Fruit fly (Drosophila melanogaster) whole organism, prepupa: ENCODE results near the gene CG6321.

ENCODE experiments used
- CG11294 ChIP-seq: fragments of 200-800 bp; sonication (Bioruptor generic); IDR thresholded peaks from 2 replicates; pipeline ENCODE4 v1.3.6; 2022; ENCODE audit warnings: missing biosample characterization, missing genetic modification characterization
- CG11902 ChIP-seq: fragments of 200-800 bp; sonication (Bioruptor generic); optimal IDR thresholded peaks from 3 replicates; lab custom pipeline; 2016; ENCODE audit warnings: missing biosample characterization, missing genetic modification characterization
- CG15336 ChIP-seq: fragments of 200-800 bp; sonication (Bioruptor generic); IDR thresholded peaks from 2 replicates; pipeline ENCODE4 v1.3.6; 2022; ENCODE audit warnings: missing biosample characterization, missing genetic modification characterization
- CG31627 ChIP-seq: fragments of 200-800 bp; sonication (Bioruptor generic); optimal IDR thresholded peaks from 3 replicates; lab custom pipeline; 2016; ENCODE audit warnings: missing biosample characterization, missing genetic modification characterization
- CG34406 ChIP-seq: fragments of 200-800 bp; sonication (Bioruptor generic); optimal IDR thresholded peaks from 3 replicates; lab custom pipeline; 2016; ENCODE audit warnings: missing biosample characterization, missing genetic modification characterization
- CG4318 ChIP-seq: fragments of 200-800 bp; sonication (Bioruptor generic); optimal IDR thresholded peaks from 3 replicates; lab custom pipeline; 2017; ENCODE audit warnings: missing biosample characterization, mild to moderate bottlenecking, missing genetic modification characterization
- CG6163 ChIP-seq: fragments of 200-800 bp; sonication (Bioruptor generic); IDR thresholded peaks from 3 replicates; pipeline ENCODE4 v1.3.6; 2022; ENCODE audit warnings: missing biosample characterization, missing genetic modification characterization
- CG6276 ChIP-seq: fragments of 200-800 bp; sonication (Bioruptor generic); optimal IDR thresholded peaks from 2 replicates; lab custom pipeline; 2017; ENCODE audit warnings: missing biosample characterization, mild to moderate bottlenecking, missing genetic modification characterization
- CG6792 ChIP-seq: fragments of 200-800 bp; sonication (Bioruptor generic); optimal IDR thresholded peaks from 3 replicates; lab custom pipeline; 2016; ENCODE audit warnings: missing biosample characterization, missing genetic modification characterization
- CG6854 ChIP-seq: fragments of 200-800 bp; sonication (Bioruptor generic); optimal IDR thresholded peaks from 2 replicates; lab custom pipeline; 2017; ENCODE audit warnings: missing biosample characterization, mild to moderate bottlenecking, missing genetic modification characterization
- CG7368 ChIP-seq: fragments of 200-800 bp; sonication (Bioruptor generic); optimal IDR thresholded peaks from 3 replicates; lab custom pipeline; 2016; ENCODE audit warnings: missing biosample characterization, missing genetic modification characterization
- CG8119 ChIP-seq: fragments of 200-800 bp; sonication (Bioruptor generic); IDR thresholded peaks from 3 replicates; pipeline ENCODE4 v1.3.6; 2022; ENCODE audit warnings: missing biosample characterization, missing genetic modification characterization
- CG8319 ChIP-seq: fragments of 200-800 bp; sonication (Bioruptor generic); optimal IDR thresholded peaks from 3 replicates; lab custom pipeline; 2016; ENCODE audit warnings: missing biosample characterization, missing genetic modification characterization
- CG8632 ChIP-seq: fragments of 200-800 bp; sonication (Bioruptor generic); optimal IDR thresholded peaks from 3 replicates; lab custom pipeline; 2016; ENCODE audit warnings: missing biosample characterization, missing genetic modification characterization
- Eip75B ChIP-seq: fragments of 200-800 bp; sonication (Bioruptor generic); optimal IDR thresholded peaks from 3 replicates; lab custom pipeline; 2016; ENCODE audit warnings: missing biosample characterization, missing genetic modification characterization
- Eip78C ChIP-seq: fragments of 200-800 bp; sonication (Bioruptor generic); peaks from one replicate; lab custom pipeline; 2016; ENCODE audit warnings: missing biosample characterization, missing genetic modification characterization
- Eip93F ChIP-seq: fragments of 200-800 bp; sonication (Bioruptor generic); optimal IDR thresholded peaks from 2 replicates; lab custom pipeline; 2016; ENCODE audit warnings: missing biosample characterization, mild to moderate bottlenecking, missing genetic modification characterization
- Ets21C ChIP-seq: fragments of 200-800 bp; sonication (Bioruptor generic); optimal IDR thresholded peaks from 3 replicates; lab custom pipeline; 2016; ENCODE audit warnings: missing biosample characterization, missing genetic modification characterization
- Hr39 ChIP-seq: fragments of 200-800 bp; sonication (Bioruptor generic); optimal IDR thresholded peaks from 2 replicates; lab custom pipeline; 2016; ENCODE audit warnings: missing biosample characterization, missing genetic modification characterization
- Hr4 ChIP-seq: fragments of 200-800 bp; sonication (Bioruptor generic); optimal IDR thresholded peaks from 3 replicates; lab custom pipeline; 2016; ENCODE audit warnings: missing biosample characterization, missing genetic modification characterization
- Smox ChIP-seq: fragments of 200-800 bp; sonication (Bioruptor generic); optimal IDR thresholded peaks from 3 replicates; lab custom pipeline; 2016; ENCODE audit warnings: missing biosample characterization, missing genetic modification characterization
- Sox14 ChIP-seq: fragments of 200-800 bp; sonication (Bioruptor generic); optimal IDR thresholded peaks from 3 replicates; lab custom pipeline; 2016; ENCODE audit warnings: missing biosample characterization, missing genetic modification characterization
- achi ChIP-seq: fragments of 200-800 bp; sonication (Bioruptor generic); optimal IDR thresholded peaks from 3 replicates; lab custom pipeline; 2016; ENCODE audit warnings: missing biosample characterization, missing genetic modification characterization
- dac ChIP-seq: fragments of 200-800 bp; sonication (Bioruptor generic); optimal IDR thresholded peaks from 2 replicates; lab custom pipeline; 2017; ENCODE audit warnings: missing biosample characterization, mild to moderate bottlenecking, missing genetic modification characterization
- eg ChIP-seq: fragments of 200-800 bp; sonication (Bioruptor generic); IDR thresholded peaks from 3 replicates; pipeline ENCODE4 v1.3.6; 2022; ENCODE audit warnings: missing biosample characterization, missing genetic modification characterization
- esn ChIP-seq: fragments of 200-800 bp; sonication (Bioruptor generic); optimal IDR thresholded peaks from 2 replicates; lab custom pipeline; 2016; ENCODE audit warnings: missing biosample characterization, mild to moderate bottlenecking, missing genetic modification characterization, moderate library complexity
- fd59A ChIP-seq: fragments of 200-800 bp; sonication (Bioruptor generic); optimal IDR thresholded peaks from 2 replicates; lab custom pipeline; 2017; ENCODE audit warnings: missing biosample characterization, mild to moderate bottlenecking, missing genetic modification characterization, missing genetic modification reagents
- fd85E ChIP-seq: fragments of 200-800 bp; sonication (Bioruptor generic); optimal IDR thresholded peaks from 3 replicates; lab custom pipeline; 2016; ENCODE audit warnings: missing biosample characterization, missing genetic modification characterization
- net ChIP-seq: fragments of 200-800 bp; sonication (Bioruptor generic); optimal IDR thresholded peaks from 3 replicates; lab custom pipeline; 2016; ENCODE audit warnings: missing biosample characterization, missing genetic modification characterization
- salr ChIP-seq, 2 experiments: fragments of 200-800 bp; sonication (Bioruptor generic); optimal IDR thresholded peaks; 3 replicates each; lab custom pipeline; 2016 to 2018; ENCODE audit warnings: missing biosample characterization in 2 of 2, missing genetic modification characterization in 2 of 2, mild to moderate bottlenecking in 1 of 2
- spab ChIP-seq: fragments of 200-800 bp; sonication (Bioruptor generic); optimal IDR thresholded peaks from 2 replicates; lab custom pipeline; 2017; ENCODE audit warnings: missing biosample characterization, mild to moderate bottlenecking, missing genetic modification characterization, missing genetic modification reagents
- ss ChIP-seq, 2 experiments: fragments of 200-800 bp; sonication (Bioruptor generic); optimal IDR thresholded peaks; 2 replicates in 1 of 2; 3 replicates in 1 of 2; lab custom pipeline; 2017 to 2018; ENCODE audit warnings: mild to moderate bottlenecking in 2 of 2, missing biosample characterization in 2 of 2, missing genetic modification characterization in 2 of 2, moderate library complexity in 1 of 2
- svp ChIP-seq: fragments of 200-800 bp; sonication (Bioruptor generic); peaks from one replicate; lab custom pipeline; 2016; ENCODE audit warnings: missing biosample characterization, missing genetic modification characterization
- topi ChIP-seq: fragments of 200-800 bp; sonication (Bioruptor generic); optimal IDR thresholded peaks from 3 replicates; lab custom pipeline; 2016; ENCODE audit warnings: missing biosample characterization, missing genetic modification characterization

CG6321 gene

dm6 chr3L:11061200-11061599, at the start of gene CG6321, which contains the start of gene Blos2 (continued):
- TF ChIP-seq CG4318 (peak; percentile 37), CG11902 (GFP tag; lab: Kevin White, UChicago) (peak; percentile 43), CG7368 (GFP tag; lab: Kevin White, UChicago) (peak; percentile 52), Smox (GFP tag; lab: Kevin White, UChicago) (peak; percentile 75), achi (GFP tag; lab: Kevin White, UChicago) (peak; percentile 73), CG8119 (GFP tag; lab: Robert Waterston, UW) (peak; percentile 81; the same call in 2 of the 3 replicates), CG6854 (GFP tag; lab: Kevin White, UChicago) (peak; percentile 19), CG6163 (GFP tag; lab: Robert Waterston, UW) (peak; percentile 70)
- TF ChIP-seq, all 60 proteins: peak for 54

- TF ChIP-seq Sox14 (GFP tag; lab: Kevin White, UChicago) (peak; percentile 6), CG6792 (no peak)
These were observed 48.4 kb upstream of the CG6321 start, which contains the start of the genes CG34012 and emei for dm6 chr3L:11109454-11109853. TSS of gene CG34012 (minus strand) at chr3L:11109505. TSS of gene emei (plus strand) at chr3L:11109690.

- TF ChIP-seq ss (GFP tag; optimal IDR thresholded peaks at IDR 0.05; lab: Kevin White, UChicago) (no peak), CG11902 (GFP tag; lab: Kevin White, UChicago) (no peak), svp (GFP tag; lab: Kevin White, UChicago) (no peak), CG31627 (no peak), Ets21C (GFP tag; lab: Kevin White, UChicago) (no peak), fd59A (GFP tag; lab: Kevin White, UChicago) (no peak), Eip75B (GFP tag; lab: Kevin White, UChicago) (no peak), net (GFP tag; lab: Kevin White, UChicago) (no peak), CG8119 (GFP tag; lab: Robert Waterston, UW) (no peak), CG15336 (GFP tag; lab: Robert Waterston, UW) (no peak), topi (GFP tag; lab: Kevin White, UChicago) (no peak), dac (GFP tag; lab: Kevin White, UChicago) (no peak), Sox14 (GFP tag; lab: Kevin White, UChicago) (no peak)
These were observed 46.9 kb upstream of the CG6321 start, which contains the start of gene CG12522 for dm6 chr3L:11107935-11108334. TSS of gene CG12522 (plus strand) at chr3L:11108235.

dm6 chr3L:11107432-11107831, 46.4 kb upstream of the CG6321 start, which contains the start of gene CG32073:
TSS of gene CG32073 (minus strand) at chr3L:11107582.
- TF ChIP-seq topi (GFP tag; lab: Kevin White, UChicago) (no peak), salr (GFP tag; optimal IDR thresholded peaks at IDR 0.05; lab: Kevin White, UChicago) (no peak), Hr39 (GFP tag; lab: Kevin White, UChicago) (no peak), Eip75B (GFP tag; lab: Kevin White, UChicago) (no peak), esn (no peak), fd85E (no peak), Hr4 (GFP tag; lab: Kevin White, UChicago) (no peak)

dm6 chr3L:11103773-11104172, 42.7 kb upstream of the CG6321 start, which contains the start of gene CG32071:
TSS of gene CG32071 (minus strand) at chr3L:11103873.
- TF ChIP-seq CG6792 (no peak), svp (GFP tag; lab: Kevin White, UChicago) (no peak), fd59A (GFP tag; lab: Kevin White, UChicago) (no peak), Eip78C (no peak), CG4318 (no peak), eg (GFP tag; lab: Robert Waterston, UW) (no peak), spab (GFP tag; lab: Kevin White, UChicago) (no peak), CG6276 (GFP tag; lab: Kevin White, UChicago) (no peak), CG8632 (no peak), CG8319 (GFP tag; lab: Kevin White, UChicago) (no peak), CG11294 (GFP tag; lab: Robert Waterston, UW) (no peak), CG34406 (GFP tag; lab: Kevin White, UChicago) (no peak), Eip93F (GFP tag; lab: Kevin White, UChicago) (no peak), Eip75B (GFP tag; lab: Kevin White, UChicago) (no peak), achi (GFP tag; lab: Kevin White, UChicago) (no peak)
- TF ChIP-seq, all 60 proteins: peak for 0
